Fruit fly (Drosophila melanogaster) whole organism, embryonic: ENCODE data around the gene CG13461.

ENCODE experiments used
- Adf1 ChIP-seq: fragments of 200-800 bp; sonication (Bioruptor generic); IDR thresholded peaks from 2 replicates; pipeline ENCODE4 v1.3.6; 2022; ENCODE audit warnings: missing biosample characterization, missing genetic modification characterization
- Atf-2 ChIP-seq: fragments of 200-800 bp; sonication (Bioruptor generic); optimal IDR thresholded peaks from 2 replicates; lab custom pipeline; 2016; ENCODE audit warnings: missing biosample characterization, missing genetic modification characterization
- CG10267 ChIP-seq: fragments of 200-800 bp; sonication (Bioruptor generic); optimal IDR thresholded peaks from 2 replicates; lab custom pipeline; 2018; ENCODE audit warnings: missing biosample characterization, mild to moderate bottlenecking, missing genetic modification characterization, moderate library complexity
- CG10654 ChIP-seq: fragments of 200-800 bp; sonication (Bioruptor generic); optimal IDR thresholded peaks from 2 replicates; lab custom pipeline; 2016; ENCODE audit warnings: missing biosample characterization, missing genetic modification characterization
- CG10959 ChIP-seq: fragments of 200-800 bp; sonication (Bioruptor generic); IDR thresholded peaks from 2 replicates; pipeline ENCODE4 v1.3.6; 2022; ENCODE audit warnings: missing biosample characterization, missing genetic modification characterization
- CG11695 ChIP-seq: fragments of 200-800 bp; sonication (Bioruptor generic); IDR thresholded peaks from 3 replicates; pipeline ENCODE4 v1.3.6; 2022; ENCODE audit warnings: missing biosample characterization, missing genetic modification characterization
- CG11696 ChIP-seq: fragments of 200-800 bp; sonication (Bioruptor generic); IDR thresholded peaks from 2 replicates; pipeline ENCODE4 v1.3.6; 2022; ENCODE audit warnings: missing biosample characterization, missing genetic modification characterization
- CG11723 ChIP-seq: fragments of 200-800 bp; sonication (Bioruptor generic); optimal IDR thresholded peaks from 2 replicates; lab custom pipeline; 2017; ENCODE audit warnings: missing biosample characterization, mild to moderate bottlenecking, missing genetic modification characterization
- CG1233 ChIP-seq: fragments of 200-800 bp; sonication (Bioruptor generic); optimal IDR thresholded peaks from 4 replicates; lab custom pipeline; 2018; ENCODE audit warnings: missing biosample characterization, mild to moderate bottlenecking, missing genetic modification characterization
- CG13287 ChIP-seq: fragments of 200-800 bp; sonication (Bioruptor generic); IDR thresholded peaks from 2 replicates; pipeline ENCODE4 v1.3.6; 2022; ENCODE audit warnings: missing biosample characterization, missing genetic modification characterization; ENCODE audit not compliant: partially characterized antibody
- CG13624 ChIP-seq: fragments of 200-800 bp; sonication (Bioruptor generic); optimal IDR thresholded peaks from 2 replicates; lab custom pipeline; 2016; ENCODE audit warnings: missing biosample characterization, missing genetic modification characterization
- CG14014 ChIP-seq: fragments of 200-800 bp; sonication (Bioruptor generic); IDR thresholded peaks from 2 replicates; pipeline ENCODE4 v1.3.6; 2022; ENCODE audit warnings: missing biosample characterization, missing genetic modification characterization
- CG15601 ChIP-seq: fragments of 200-800 bp; sonication (Bioruptor generic); optimal IDR thresholded peaks from 3 replicates; lab custom pipeline; 2019; ENCODE audit warnings: missing biosample characterization, mild to moderate bottlenecking, missing genetic modification characterization, moderate library complexity
- CG17186 ChIP-seq: fragments of 200-800 bp; sonication (Bioruptor generic); optimal IDR thresholded peaks from 3 replicates; lab custom pipeline; 2017; ENCODE audit warnings: missing biosample characterization, missing genetic modification reagents, missing genetic modification characterization
- CG2129 ChIP-seq: fragments of 200-800 bp; sonication (Bioruptor generic); IDR thresholded peaks from 2 replicates; pipeline ENCODE4 v1.3.6; 2022; ENCODE audit warnings: missing biosample characterization, missing genetic modification characterization; ENCODE audit not compliant: partially characterized antibody
- CG2202 ChIP-seq: fragments of 200-800 bp; sonication (Bioruptor generic); optimal IDR thresholded peaks from 2 replicates; lab custom pipeline; 2018; ENCODE audit warnings: missing biosample characterization, mild to moderate bottlenecking, missing genetic modification characterization
- CG30403 ChIP-seq: fragments of 200-800 bp; sonication (Bioruptor generic); optimal IDR thresholded peaks from 3 replicates; lab custom pipeline; 2016; ENCODE audit warnings: missing biosample characterization, missing genetic modification characterization
- CG31441 ChIP-seq: fragments of 200-800 bp; sonication (Bioruptor generic); IDR thresholded peaks from 2 replicates; pipeline ENCODE4 v1.3.6; 2022; ENCODE audit warnings: missing biosample characterization, missing genetic modification characterization
- CG4730 ChIP-seq: fragments of 200-800 bp; sonication (Bioruptor generic); IDR thresholded peaks from 2 replicates; pipeline ENCODE4 v1.3.6; 2022; ENCODE audit warnings: missing biosample characterization, missing genetic modification characterization
- CG6689 ChIP-seq: fragments of 200-800 bp; sonication (Bioruptor generic); IDR thresholded peaks from 2 replicates; pipeline ENCODE4 v1.3.6; 2022; ENCODE audit warnings: missing biosample characterization, missing genetic modification characterization
- CG9215 ChIP-seq: fragments of 200-800 bp; sonication (Bioruptor generic); IDR thresholded peaks from 2 replicates; pipeline ENCODE4 v1.3.6; 2022; ENCODE audit warnings: missing biosample characterization, missing genetic modification characterization
- CHES-1-like ChIP-seq: fragments of 200-800 bp; sonication (Bioruptor generic); optimal IDR thresholded peaks from 2 replicates; lab custom pipeline; 2016; ENCODE audit warnings: missing biosample characterization, missing genetic modification characterization
- D19A ChIP-seq: fragments of 200-800 bp; optimal IDR thresholded peaks from 3 replicates; lab custom pipeline; 2019; ENCODE audit warnings: missing biosample characterization, mild to moderate bottlenecking, missing genetic modification characterization, moderate library complexity
- ERR ChIP-seq: fragments of 200-800 bp; sonication (Bioruptor generic); optimal IDR thresholded peaks from 2 replicates; lab custom pipeline; 2016; ENCODE audit warnings: missing biosample characterization, missing genetic modification characterization
- Ets65A ChIP-seq: fragments of 200-800 bp; sonication (Bioruptor generic); peaks from one replicate; lab custom pipeline; 2016; ENCODE audit warnings: missing biosample characterization, missing genetic modification characterization
- Ets97D ChIP-seq: fragments of 200-800 bp; sonication (Bioruptor generic); optimal IDR thresholded peaks from 3 replicates; lab custom pipeline; 2016; ENCODE audit warnings: missing biosample characterization, missing genetic modification characterization
- Fer2 ChIP-seq: fragments of 200-800 bp; sonication (Bioruptor generic); optimal IDR thresholded peaks from 2 replicates; lab custom pipeline; 2018; ENCODE audit warnings: missing biosample characterization, mild to moderate bottlenecking, missing genetic modification characterization, moderate library complexity
- H15 ChIP-seq: fragments of 200-800 bp; sonication (Bioruptor generic); IDR thresholded peaks from 3 replicates; pipeline ENCODE4 v1.3.6; 2022; ENCODE audit warnings: missing biosample characterization, missing genetic modification characterization
- HLH54F ChIP-seq: fragments of 200-800 bp; sonication (Bioruptor generic); optimal IDR thresholded peaks from 3 replicates; lab custom pipeline; 2016; ENCODE audit warnings: missing biosample characterization, missing genetic modification characterization
- NFAT ChIP-seq: fragments of 200-800 bp; sonication (Bioruptor generic); IDR thresholded peaks from 2 replicates; pipeline ENCODE4 v1.3.6; 2022; ENCODE audit warnings: missing biosample characterization, missing genetic modification characterization
- Ssrp ChIP-seq: fragments of 200-800 bp; sonication (Bioruptor generic); optimal IDR thresholded peaks from 2 replicates; lab custom pipeline; 2018; ENCODE audit warnings: missing biosample characterization, mild to moderate bottlenecking, missing genetic modification characterization, moderate library complexity
- TFAM ChIP-seq: fragments of 200-800 bp; sonication (Bioruptor generic); optimal IDR thresholded peaks from 2 replicates; lab custom pipeline; 2017; ENCODE audit warnings: missing biosample characterization, missing genetic modification characterization, inconsistent platforms
- abd-A ChIP-seq: fragments of 200-800 bp; sonication (Bioruptor generic); optimal IDR thresholded peaks from 3 replicates; lab custom pipeline; 2019; ENCODE audit warnings: missing biosample characterization, mild to moderate bottlenecking, missing genetic modification characterization, moderate library complexity
- amos ChIP-seq: fragments of 200-800 bp; sonication (Bioruptor generic); IDR thresholded peaks from 2 replicates; pipeline ENCODE4 v1.3.6; 2022; ENCODE audit warnings: missing biosample characterization, missing genetic modification characterization; ENCODE audit not compliant: partially characterized antibody
- ase ChIP-seq: fragments of 200-800 bp; sonication (Bioruptor generic); IDR thresholded peaks from 3 replicates; pipeline ENCODE4 v1.3.6; 2022; ENCODE audit warnings: missing biosample characterization, missing genetic modification characterization
- az2 ChIP-seq: fragments of 200-800 bp; sonication (Bioruptor generic); optimal IDR thresholded peaks from 3 replicates; lab custom pipeline; 2016; ENCODE audit warnings: missing biosample characterization, missing genetic modification characterization
- bowl ChIP-seq: fragments of 200-800 bp; sonication (Bioruptor generic); IDR thresholded peaks from 2 replicates; pipeline ENCODE4 v1.3.6; 2022; ENCODE audit warnings: missing biosample characterization, missing genetic modification characterization
- cad ChIP-seq: fragments of >200 bp; optimal IDR thresholded peaks from 2 replicates; lab custom pipeline; 2017; ENCODE audit warnings: missing biosample characterization, missing genetic modification characterization
- chif ChIP-seq, 2 experiments: fragments of 200-800 bp; sonication (Bioruptor generic); optimal IDR thresholded peaks; 3 replicates each; lab custom pipeline; 2016; ENCODE audit warnings: missing biosample characterization in 2 of 2, missing genetic modification characterization in 2 of 2
- dm ChIP-seq: fragments of 200-800 bp; sonication (Bioruptor generic); optimal IDR thresholded peaks from 3 replicates; lab custom pipeline; 2016; ENCODE audit warnings: missing biosample characterization, missing genetic modification characterization
- eve ChIP-seq, 2 experiments: fragments of >200 bp; optimal IDR thresholded peaks; 2 replicates each; lab custom pipeline; 2017; ENCODE audit warnings: missing biosample characterization in 2 of 2, missing genetic modification characterization in 2 of 2
- eyg ChIP-seq: fragments of 200-800 bp; sonication (Bioruptor generic); optimal IDR thresholded peaks from 3 replicates; lab custom pipeline; 2016; ENCODE audit warnings: missing biosample characterization, missing genetic modification characterization
- kay ChIP-seq: fragments of 200-800 bp; sonication (Bioruptor generic); optimal IDR thresholded peaks from 2 replicates; lab custom pipeline; 2016; ENCODE audit warnings: missing biosample characterization, missing genetic modification characterization
- onecut ChIP-seq: fragments of 200-800 bp; sonication (Bioruptor generic); IDR thresholded peaks from 2 replicates; pipeline ENCODE4 v1.3.6; 2022; ENCODE audit warnings: missing biosample characterization, missing genetic modification characterization
- pb ChIP-seq: fragments of 200-800 bp; sonication (Bioruptor generic); optimal IDR thresholded peaks from 3 replicates; lab custom pipeline; 2016; ENCODE audit warnings: missing biosample characterization, missing genetic modification characterization
- row ChIP-seq: fragments of 200-800 bp; sonication (Bioruptor generic); IDR thresholded peaks from 3 replicates; pipeline ENCODE4 v1.3.6; 2022; ENCODE audit warnings: missing biosample characterization, missing genetic modification characterization
- slou ChIP-seq: fragments of 200-800 bp; sonication (Bioruptor generic); optimal IDR thresholded peaks from 3 replicates; lab custom pipeline; 2016; ENCODE audit warnings: missing biosample characterization, missing genetic modification characterization
- tin ChIP-seq: fragments of 200-800 bp; sonication (Bioruptor generic); optimal IDR thresholded peaks from 3 replicates; lab custom pipeline; 2016; ENCODE audit warnings: missing biosample characterization, missing genetic modification characterization
- tx ChIP-seq: fragments of 200-800 bp; sonication (Bioruptor generic); optimal IDR thresholded peaks from 2 replicates; lab custom pipeline; 2016; ENCODE audit warnings: missing biosample characterization, missing genetic modification characterization
- unpg ChIP-seq: fragments of 200-800 bp; sonication (Bioruptor generic); optimal IDR thresholded peaks from 3 replicates; lab custom pipeline; 2018; ENCODE audit warnings: missing biosample characterization, mild to moderate bottlenecking, missing genetic modification characterization, moderate library complexity
- z ChIP-seq: fragments of 200-800 bp; sonication (Bioruptor generic); IDR thresholded peaks from 3 replicates; pipeline ENCODE4 v1.3.6; 2022; ENCODE audit warnings: missing biosample characterization, missing genetic modification characterization
- zen2 ChIP-seq: fragments of 200-800 bp; sonication (Bioruptor generic); IDR thresholded peaks from 3 replicates; pipeline ENCODE4 v1.3.6; 2022; ENCODE audit warnings: missing biosample characterization, missing genetic modification characterization; ENCODE audit not compliant: partially characterized antibody

Gene CG13461

dm6 chr3L:15094589-15095288 lies 42.4 kb upstream of the CG13461 start, which contains the start of the genes sstn, Plp and GlyRS (continued):
- no peak for TF ChIP-seq slou (GFP tag; lab: Kevin White, UChicago)
- peak; percentile 12 for TF ChIP-seq Ssrp (tag; lab: Kevin White, UChicago)
- TF ChIP-seq Ets97D (GFP tag; lab: Kevin White, UChicago) = no peak
- no peak for TF ChIP-seq kay (GFP tag; lab: Kevin White, UChicago)
- no peak for TF ChIP-seq zen2 (GFP tag; lab: Robert Waterston, UW)
- TF ChIP-seq CG15601 (tag; lab: Kevin White, UChicago) = peak; percentile 33
- no peak for TF ChIP-seq CG4730 (GFP tag; lab: Robert Waterston, UW)
- TF ChIP-seq CG13624 (GFP tag; lab: Kevin White, UChicago) = no peak
- TF ChIP-seq tin (GFP tag; lab: Kevin White, UChicago) = peak; percentile 5
- no peak for TF ChIP-seq NFAT
- TF ChIP-seq CHES-1-like (GFP tag; lab: Kevin White, UChicago) = no peak
- TF ChIP-seq H15 (GFP tag; lab: Robert Waterston, UW) = no peak
- TF ChIP-seq abd-A (tag; lab: Kevin White, UChicago) = no peak
- TF ChIP-seq row (GFP tag; lab: Robert Waterston, UW) = peak; percentile 83
- no peak for TF ChIP-seq CG17186 (GFP tag; lab: Kevin White, UChicago)
- TF ChIP-seq ase = no peak
- no peak for TF ChIP-seq TFAM (GFP tag; lab: Kevin White, UChicago)
- peak; percentile 41 for TF ChIP-seq Ets65A (GFP tag; lab: Kevin White, UChicago)
- no peak for TF ChIP-seq pb (GFP tag; lab: Kevin White, UChicago)
- TF ChIP-seq eyg (GFP tag; lab: Kevin White, UChicago) = no peak
- peak; percentile 50 for TF ChIP-seq CG13287 (GFP tag; lab: Robert Waterston, UW)
- peak; percentile 47 for TF ChIP-seq CG30403 (GFP tag; lab: Kevin White, UChicago)
- no peak for TF ChIP-seq CG2202 (tag; lab: Kevin White, UChicago)
- no peak for TF ChIP-seq CG9215 (GFP tag; lab: Robert Waterston, UW)
- TF ChIP-seq dm (GFP tag; lab: Kevin White, UChicago) = no peak
- TF ChIP-seq Adf1 (GFP tag; lab: Robert Waterston, UW) = peak; percentile 13; the same call in 1 of the 2 replicates
- TF ChIP-seq z (GFP tag; lab: Robert Waterston, UW) = no peak
- no peak for TF ChIP-seq chif (GFP tag; optimal IDR thresholded peaks at IDR 0.05; lab: Kevin White, UChicago)
- TF ChIP-seq CG11696 (GFP tag; lab: Robert Waterston, UW) = no peak
- peak; percentile 85 for TF ChIP-seq CG31441 (GFP tag; lab: Robert Waterston, UW)
- no peak for TF ChIP-seq CG11695 (GFP tag; lab: Robert Waterston, UW)
- no peak for TF ChIP-seq Fer2 (tag; lab: Kevin White, UChicago)
- no peak for TF ChIP-seq cad (GFP tag; lab: Kevin White, UChicago)
- peak; percentile 61 for TF ChIP-seq amos (GFP tag; lab: Robert Waterston, UW)
- peak; percentile 33 for TF ChIP-seq D19A (tag; lab: Kevin White, UChicago)
- TF ChIP-seq az2 (GFP tag; lab: Kevin White, UChicago) = peak; percentile 20
- TF ChIP-seq CG11723 (GFP tag; lab: Kevin White, UChicago) = peak; percentile 33
- TF ChIP-seq HLH54F = no peak
- no peak for TF ChIP-seq CG1233
- TF ChIP-seq CG2129 (GFP tag; lab: Robert Waterston, UW) = no peak; the same call in 1 of the 2 replicates
- TF ChIP-seq Atf-2 (GFP tag; lab: Kevin White, UChicago) = no peak
- TF ChIP-seq bowl (GFP tag; lab: Robert Waterston, UW) = no peak
- TF ChIP-seq onecut = no peak
- TF ChIP-seq CG6689 (GFP tag; lab: Robert Waterston, UW) = no peak
- TF ChIP-seq CG14014 (GFP tag; lab: Robert Waterston, UW) = no peak
- no peak for TF ChIP-seq CG10959 (GFP tag; lab: Robert Waterston, UW)
- no peak for TF ChIP-seq tx
- TF ChIP-seq ERR (GFP tag; lab: Kevin White, UChicago) = no peak
- peak; percentile 29 for TF ChIP-seq CG10654
- TF ChIP-seq eve (GFP tag; optimal IDR thresholded peaks at IDR 0.05; lab: Kevin White, UChicago) = no peak
- peak; percentile 8 for TF ChIP-seq unpg (GFP tag; lab: Kevin White, UChicago)
- peak; percentile 99 for TF ChIP-seq CG10267 (tag; lab: Kevin White, UChicago)
